Fruit fly (Drosophila melanogaster) whole organism, embryonic: ENCODE results near the gene CG12608.

Experiments used
- Asciz ChIP-seq: fragments of 200-800 bp; sonication (Bioruptor generic); optimal IDR thresholded peaks from 2 replicates; lab custom pipeline; 2017; ENCODE audit warnings: missing biosample characterization, mild to moderate bottlenecking, missing genetic modification characterization, missing genetic modification reagents
- B-H1 ChIP-seq: fragments of 200-800 bp; sonication (Bioruptor generic); IDR thresholded peaks from 3 replicates; pipeline ENCODE4 v1.3.6; 2022; ENCODE audit warnings: missing biosample characterization, missing genetic modification characterization
- BEAF-32 ChIP-seq: fragments of 200-800 bp; sonication (Bioruptor generic); optimal IDR thresholded peaks from 3 replicates; lab custom pipeline; 2017; ENCODE audit warnings: missing biosample characterization, missing genetic modification characterization, mild to moderate bottlenecking, moderate library complexity, missing genetic modification reagents
- CG10543 ChIP-seq: fragments of 200-800 bp; sonication (Bioruptor generic); optimal IDR thresholded peaks from 3 replicates; lab custom pipeline; 2017; ENCODE audit warnings: missing biosample characterization, mild to moderate bottlenecking, missing genetic modification characterization, moderate library complexity
- CG10979 ChIP-seq: fragments of 200-800 bp; sonication (Bioruptor generic); optimal IDR thresholded peaks from 2 replicates; lab custom pipeline; 2018; ENCODE audit warnings: missing biosample characterization, mild to moderate bottlenecking, missing genetic modification characterization, moderate library complexity
- CG11247 ChIP-seq: fragments of 200-800 bp; sonication (Bioruptor generic); IDR thresholded peaks from 2 replicates; pipeline ENCODE4 v1.3.6; 2022; ENCODE audit warnings: missing biosample characterization, missing genetic modification characterization
- CG13287 ChIP-seq: fragments of 200-800 bp; sonication (Bioruptor generic); IDR thresholded peaks from 2 replicates; pipeline ENCODE4 v1.3.6; 2022; ENCODE audit warnings: missing biosample characterization, missing genetic modification characterization; ENCODE audit not compliant: partially characterized antibody
- CG13624 ChIP-seq: fragments of 200-800 bp; sonication (Bioruptor generic); optimal IDR thresholded peaks from 2 replicates; lab custom pipeline; 2016; ENCODE audit warnings: missing biosample characterization, missing genetic modification characterization
- CG16813 ChIP-seq: fragments of 200-800 bp; sonication (Bioruptor generic); IDR thresholded peaks from 3 replicates; pipeline ENCODE4 v1.3.6; 2022; ENCODE audit warnings: missing biosample characterization, missing genetic modification characterization; ENCODE audit not compliant: partially characterized antibody
- CG16863 ChIP-seq: fragments of 200-800 bp; sonication (Bioruptor generic); optimal IDR thresholded peaks from 3 replicates; lab custom pipeline; 2016; ENCODE audit warnings: missing biosample characterization, missing genetic modification characterization
- CG18262 ChIP-seq: fragments of 200-800 bp; optimal IDR thresholded peaks from 3 replicates; lab custom pipeline; 2019; ENCODE audit warnings: missing biosample characterization, mild to moderate bottlenecking, missing genetic modification characterization, moderate library complexity
- CG1832 ChIP-seq: fragments of 200-800 bp; sonication (Bioruptor generic); optimal IDR thresholded peaks from 2 replicates; lab custom pipeline; 2017; ENCODE audit warnings: missing biosample characterization, mild to moderate bottlenecking, missing genetic modification characterization, inconsistent platforms
- CG18764 ChIP-seq: fragments of 200-800 bp; sonication (Bioruptor generic); optimal IDR thresholded peaks from 3 replicates; lab custom pipeline; 2016; ENCODE audit warnings: missing biosample characterization, missing genetic modification characterization
- CG2120 ChIP-seq: fragments of 200-800 bp; sonication (Bioruptor generic); optimal IDR thresholded peaks from 3 replicates; lab custom pipeline; 2016; ENCODE audit warnings: missing biosample characterization, missing genetic modification characterization
- CG31441 ChIP-seq: fragments of 200-800 bp; sonication (Bioruptor generic); IDR thresholded peaks from 2 replicates; pipeline ENCODE4 v1.3.6; 2022; ENCODE audit warnings: missing biosample characterization, missing genetic modification characterization
- CG34376 ChIP-seq: fragments of 200-800 bp; sonication (Bioruptor generic); optimal IDR thresholded peaks from 2 replicates; lab custom pipeline; 2018; ENCODE audit warnings: missing biosample characterization, mild to moderate bottlenecking, missing genetic modification characterization
- CG5180 ChIP-seq: fragments of 200-800 bp; sonication (Bioruptor generic); optimal IDR thresholded peaks from 3 replicates; lab custom pipeline; 2017; ENCODE audit warnings: missing biosample characterization, missing genetic modification characterization, mild to moderate bottlenecking, moderate library complexity, missing genetic modification reagents
- CG6175 ChIP-seq: fragments of 200-800 bp; sonication (Bioruptor generic); IDR thresholded peaks from 3 replicates; pipeline ENCODE4 v1.3.6; 2022; ENCODE audit warnings: missing biosample characterization, missing genetic modification characterization
- CG6654 ChIP-seq: fragments of 200-800 bp; sonication (Bioruptor generic); optimal IDR thresholded peaks from 2 replicates; lab custom pipeline; 2017; ENCODE audit warnings: missing biosample characterization, mild to moderate bottlenecking, missing genetic modification characterization
- CG6813 ChIP-seq: fragments of 200-800 bp; sonication (Bioruptor generic); optimal IDR thresholded peaks from 2 replicates; lab custom pipeline; 2017; ENCODE audit warnings: missing biosample characterization, missing genetic modification characterization, mild to moderate bottlenecking, moderate library complexity, missing genetic modification reagents
- CG7786 ChIP-seq: fragments of 200-800 bp; sonication (Bioruptor generic); optimal IDR thresholded peaks from 2 replicates; lab custom pipeline; 2016; ENCODE audit warnings: missing biosample characterization, missing genetic modification characterization
- CG8478 ChIP-seq: fragments of >200 bp; optimal IDR thresholded peaks from 2 replicates; lab custom pipeline; 2018
- CG9215 ChIP-seq: fragments of 200-800 bp; sonication (Bioruptor generic); IDR thresholded peaks from 2 replicates; pipeline ENCODE4 v1.3.6; 2022; ENCODE audit warnings: missing biosample characterization, missing genetic modification characterization
- CG9797 ChIP-seq: fragments of 200-800 bp; sonication (Bioruptor generic); optimal IDR thresholded peaks from 3 replicates; lab custom pipeline; 2018; ENCODE audit warnings: missing biosample characterization, mild to moderate bottlenecking, missing genetic modification characterization
- Dll ChIP-seq: fragments of 200-800 bp; sonication (Bioruptor generic); IDR thresholded peaks from 4 replicates; pipeline ENCODE4 v1.3.6; 2022; ENCODE audit warnings: missing biosample characterization, missing genetic modification characterization; ENCODE audit not compliant: partially characterized antibody
- Doc3 ChIP-seq: fragments of 200-800 bp; sonication (Bioruptor generic); IDR thresholded peaks from 3 replicates; pipeline ENCODE4 v1.3.6; 2022; ENCODE audit warnings: missing biosample characterization, missing genetic modification characterization; ENCODE audit not compliant: partially characterized antibody
- Ets65A ChIP-seq: fragments of 200-800 bp; sonication (Bioruptor generic); peaks from one replicate; lab custom pipeline; 2016; ENCODE audit warnings: missing biosample characterization, missing genetic modification characterization
- Ets97D ChIP-seq: fragments of 200-800 bp; sonication (Bioruptor generic); optimal IDR thresholded peaks from 3 replicates; lab custom pipeline; 2016; ENCODE audit warnings: missing biosample characterization, missing genetic modification characterization
- H2.0 ChIP-seq: fragments of 200-800 bp; sonication (Bioruptor generic); IDR thresholded peaks from 2 replicates; pipeline ENCODE4 v1.3.6; 2022; ENCODE audit warnings: missing biosample characterization, missing genetic modification characterization
- Mad ChIP-seq: fragments of 200-800 bp; sonication (Bioruptor generic); optimal IDR thresholded peaks from 2 replicates; lab custom pipeline; 2016; ENCODE audit warnings: missing biosample characterization, missing genetic modification characterization
- Scr ChIP-seq: fragments of 200-800 bp; sonication (Bioruptor generic); IDR thresholded peaks from 2 replicates; pipeline ENCODE4 v1.3.6; 2022; ENCODE audit warnings: missing biosample characterization, missing genetic modification characterization; ENCODE audit not compliant: partially characterized antibody
- Taf1 ChIP-seq: fragments of 200-800 bp; sonication (Bioruptor generic); IDR thresholded peaks from 2 replicates; pipeline ENCODE4 v1.3.6; 2022; ENCODE audit warnings: missing biosample characterization, missing genetic modification characterization
- amos ChIP-seq: fragments of 200-800 bp; sonication (Bioruptor generic); IDR thresholded peaks from 2 replicates; pipeline ENCODE4 v1.3.6; 2022; ENCODE audit warnings: missing biosample characterization, missing genetic modification characterization; ENCODE audit not compliant: partially characterized antibody
- ash1 ChIP-seq: fragments of 200-800 bp; sonication (Bioruptor generic); optimal IDR thresholded peaks from 2 replicates; lab custom pipeline; 2018; ENCODE audit warnings: missing biosample characterization, mild to moderate bottlenecking, missing genetic modification characterization
- br ChIP-seq: fragments of >200 bp; optimal IDR thresholded peaks from 2 replicates; lab custom pipeline; 2017
- bsh ChIP-seq, 2 experiments: fragments of 200-800 bp; sonication (Bioruptor generic); optimal IDR thresholded peaks; 2 replicates each; lab custom pipeline; 2017 to 2018; ENCODE audit warnings: mild to moderate bottlenecking in 2 of 2, missing biosample characterization in 2 of 2, missing genetic modification characterization in 2 of 2, moderate library complexity in 1 of 2
- crp ChIP-seq, 2 experiments: fragments of 200-800 bp; sonication (Bioruptor generic); optimal IDR thresholded peaks; 2 replicates in 1 of 2; 3 replicates in 1 of 2; lab custom pipeline; 2017; ENCODE audit warnings: missing biosample characterization in 2 of 2, missing genetic modification characterization in 2 of 2, mild to moderate bottlenecking in 1 of 2, moderate library complexity in 1 of 2
- ewg ChIP-seq: fragments of 200-800 bp; sonication (Bioruptor generic); optimal IDR thresholded peaks from 3 replicates; lab custom pipeline; 2017; ENCODE audit warnings: mild to moderate bottlenecking, missing biosample characterization, missing genetic modification reagents, missing genetic modification characterization
- knrl ChIP-seq: fragments of 200-800 bp; sonication (Bioruptor generic); IDR thresholded peaks from 3 replicates; pipeline ENCODE4 v1.3.6; 2022; ENCODE audit warnings: missing biosample characterization, missing genetic modification characterization; ENCODE audit not compliant: partially characterized antibody
- lab ChIP-seq: fragments of 200-800 bp; sonication (Bioruptor generic); optimal IDR thresholded peaks from 3 replicates; lab custom pipeline; 2017; ENCODE audit warnings: missing biosample characterization, missing genetic modification characterization, mild to moderate bottlenecking, moderate library complexity, missing genetic modification reagents
- onecut ChIP-seq: fragments of 200-800 bp; sonication (Bioruptor generic); IDR thresholded peaks from 2 replicates; pipeline ENCODE4 v1.3.6; 2022; ENCODE audit warnings: missing biosample characterization, missing genetic modification characterization
- rib ChIP-seq: fragments of 200-800 bp; sonication (Bioruptor generic); IDR thresholded peaks from 2 replicates; pipeline ENCODE4 v1.3.6; 2022; ENCODE audit warnings: missing biosample characterization, missing genetic modification characterization
- seq ChIP-seq: fragments of 200-800 bp; sonication (Bioruptor generic); IDR thresholded peaks from 2 replicates; pipeline ENCODE4 v1.3.6; 2022; ENCODE audit warnings: missing biosample characterization, missing genetic modification characterization
- sqz ChIP-seq: fragments of 200-800 bp; sonication (Bioruptor generic); optimal IDR thresholded peaks from 3 replicates; lab custom pipeline; 2018; ENCODE audit warnings: missing biosample characterization, mild to moderate bottlenecking, missing genetic modification characterization
- sr ChIP-seq: fragments of 200-800 bp; sonication (Bioruptor generic); IDR thresholded peaks from 3 replicates; pipeline ENCODE4 v1.3.6; 2022; ENCODE audit warnings: missing biosample characterization, missing genetic modification characterization
- unc-4 ChIP-seq: fragments of 200-800 bp; sonication (Bioruptor generic); IDR thresholded peaks from 2 replicates; pipeline ENCODE4 v1.3.6; 2022; ENCODE audit warnings: missing biosample characterization, missing genetic modification characterization; ENCODE audit not compliant: partially characterized antibody
- vnd ChIP-seq: fragments of 200-800 bp; sonication (Bioruptor generic); IDR thresholded peaks from 3 replicates; pipeline ENCODE4 v1.3.6; 2022; ENCODE audit warnings: missing biosample characterization, missing genetic modification characterization; ENCODE audit not compliant: partially characterized antibody
- yki ChIP-seq: fragments of >200 bp; optimal IDR thresholded peaks from 3 replicates; lab custom pipeline; 2018
- zfh2 ChIP-seq: fragments of 200-800 bp; sonication (Bioruptor generic); optimal IDR thresholded peaks from 2 replicates; lab custom pipeline; 2016; ENCODE audit warnings: missing biosample characterization, missing genetic modification characterization

CG12608 gene

dm6 chrX:15387344-15387743, 42.9 kb upstream of the CG12608 start:
- TF ChIP-seq CG13287 (GFP tag; lab: Robert Waterston, UW) (0 out of 2 replicates have a peak, but pooled peaks have one; percentile 22), Asciz (GFP tag; lab: Kevin White, UChicago) (no peak), yki (lab: Kevin White, UChicago) (no peak), CG6654 (GFP tag; lab: Kevin White, UChicago) (no peak), Taf1 (GFP tag; lab: Robert Waterston, UW) (no peak), br (lab: Kevin White, UChicago) (no peak), bsh (GFP tag; optimal IDR thresholded peaks at IDR 0.05; lab: Kevin White, UChicago) (no peak), CG18764 (GFP tag; lab: Kevin White, UChicago) (no peak), CG13624 (GFP tag; lab: Kevin White, UChicago) (no peak), CG9797 (no peak), zfh2 (no peak), knrl (peak; percentile 39; the same call in 2 of the 3 replicates), amos (peak; percentile 21; the same call in 1 of the 2 replicates), BEAF-32 (GFP tag; lab: Kevin White, UChicago) (peak; percentile 29), vnd (GFP tag; lab: Robert Waterston, UW) (0 out of 3 replicates have a peak, but pooled peaks have one; percentile 17), CG31441 (GFP tag; lab: Robert Waterston, UW) (no peak), B-H1 (GFP tag; lab: Robert Waterston, UW) (no peak), Doc3 (GFP tag; lab: Robert Waterston, UW) (no peak), Mad (GFP tag; lab: Kevin White, UChicago) (no peak), CG7786 (no peak), ash1 (GFP tag; lab: Kevin White, UChicago) (no peak), CG16863 (GFP tag; lab: Kevin White, UChicago) (no peak), CG34376 (GFP tag; lab: Kevin White, UChicago) (no peak), H2.0 (GFP tag; lab: Robert Waterston, UW) (no peak), CG1832 (GFP tag; lab: Kevin White, UChicago) (no peak), Dll (peak; percentile 55; the same call in 3 of the 4 replicates), CG16813 (GFP tag; lab: Robert Waterston, UW) (peak; percentile 53; the same call in 2 of the 3 replicates), Scr (GFP tag; lab: Robert Waterston, UW) (peak; percentile 50; the same call in 1 of the 2 replicates), CG5180 (GFP tag; lab: Kevin White, UChicago) (no peak), Ets97D (GFP tag; lab: Kevin White, UChicago) (no peak), CG9215 (GFP tag; lab: Robert Waterston, UW) (no peak), lab (GFP tag; lab: Kevin White, UChicago) (no peak), CG6813 (GFP tag; lab: Kevin White, UChicago) (no peak), CG18262 (no peak), CG2120 (GFP tag; lab: Kevin White, UChicago) (no peak), unc-4 (GFP tag; lab: Robert Waterston, UW) (peak; percentile 35; the same call in 1 of the 2 replicates), CG8478 (lab: Kevin White, UChicago) (no peak)
- TF ChIP-seq, all 482 proteins: peak for 9

- TF ChIP-seq ewg (peak; percentile 98), CG6175 (GFP tag; lab: Robert Waterston, UW) (peak; percentile 63; the same call in 1 of the 3 replicates), seq (GFP tag; lab: Robert Waterston, UW) (peak; percentile 63), lab (GFP tag; lab: Kevin White, UChicago) (no peak), vnd (GFP tag; lab: Robert Waterston, UW) (no peak), CG10979 (peak; percentile 84), CG10543 (GFP tag; lab: Kevin White, UChicago) (peak; percentile 58), onecut (peak; percentile 76), sr (peak; percentile 50; the same call in 1 of the 3 replicates), Ets65A (no peak), rib (GFP tag; lab: Robert Waterston, UW) (no peak), sqz (peak; percentile 1), CG11247 (no peak), crp (GFP tag; optimal IDR thresholded peaks at IDR 0.05; lab: Kevin White, UChicago) (peak in 1 of 2 experiments; percentile 17)
These were observed 41.0 kb upstream of the CG12608 start, which contains the start of gene CG9164 for dm6 chrX:15385176-15386056. Gene CG9164, minus strand, starts transcription at chrX:15385441.
